Fruit fly (Drosophila melanogaster): Measurements from ENCODE around the gene CG9701.

The CG9701 gene

dm6 chr3L:16743906-16744704 is 10.8 kb downstream of the CG9701 start (continued):
- TF ChIP-seq CG9727 (GFP tag; optimal IDR thresholded peaks at IDR 0.05) (peak; percentile 63), HLH4C (GFP tag; IDR thresholded peaks at IDR 0.05; ENCODE audit: partially characterized antibody) (no peak), CG17328 (GFP tag; IDR thresholded peaks at IDR 0.05) (peak; percentile 31; the same call in 1 of the 2 replicates), hth (optimal IDR thresholded peaks at IDR 0.05) (peak; percentile 58), CG18599 (GFP tag; optimal IDR thresholded peaks at IDR 0.05) (peak; percentile 13), CG11093 (GFP tag; IDR thresholded peaks at IDR 0.05) (no peak), zen (tag; optimal IDR thresholded peaks at IDR 0.05) (peak; percentile 33), Sox100B (GFP tag; optimal IDR thresholded peaks at IDR 0.05) (peak; percentile 22), lab (GFP tag; optimal IDR thresholded peaks at IDR 0.05) (no peak), CG11723 (GFP tag; optimal IDR thresholded peaks at IDR 0.05) (no peak), HLH54F (GFP tag; optimal IDR thresholded peaks at IDR 0.05) (no peak), ken (GFP tag; IDR thresholded peaks at IDR 0.05) (no peak), zfh2 (GFP tag; optimal IDR thresholded peaks at IDR 0.05) (no peak), CkIIα-i1 (GFP tag; IDR thresholded peaks at IDR 0.05) (no peak), peb (GFP tag; IDR thresholded peaks at IDR 0.05) (no peak), Oli (tag; optimal IDR thresholded peaks at IDR 0.05) (no peak), danr (GFP tag; IDR thresholded peaks at IDR 0.05) (no peak), CG7372 (GFP tag; IDR thresholded peaks at IDR 0.05) (no peak), disco-r (GFP tag; optimal IDR thresholded peaks at IDR 0.05) (no peak), CG2199 (GFP tag; IDR thresholded peaks at IDR 0.05) (peak; percentile 59; the same call in 1 of the 3 replicates), CG12299 (tag; optimal IDR thresholded peaks at IDR 0.05) (no peak), NC2β (GFP tag; optimal IDR thresholded peaks at IDR 0.05) (no peak), CG33557 (GFP tag; optimal IDR thresholded peaks at IDR 0.05) (peak; percentile 13), eve (GFP tag; optimal IDR thresholded peaks at IDR 0.05) (peak in 1 of 2 experiments; percentile 32), sens-2 (GFP tag; IDR thresholded peaks at IDR 0.05) (no peak), ems (GFP tag; optimal IDR thresholded peaks at IDR 0.05) (no peak), schlank (tag; optimal IDR thresholded peaks at IDR 0.05) (no peak), CG17385 (GFP tag; optimal IDR thresholded peaks at IDR 0.05) (no peak), crp (GFP tag; optimal IDR thresholded peaks at IDR 0.05) (no peak), vfl (GFP tag; optimal IDR thresholded peaks at IDR 0.05) (no peak), Deaf1 (tag; optimal IDR thresholded peaks at IDR 0.05) (no peak), CG6854 (GFP tag; optimal IDR thresholded peaks at IDR 0.05) (no peak), CG14441 (GFP tag; IDR thresholded peaks at IDR 0.05) (no peak), Atf3 (GFP tag; optimal IDR thresholded peaks at IDR 0.05) (no peak), CG13894 (tag; optimal IDR thresholded peaks at IDR 0.05) (no peak)

DNA sequence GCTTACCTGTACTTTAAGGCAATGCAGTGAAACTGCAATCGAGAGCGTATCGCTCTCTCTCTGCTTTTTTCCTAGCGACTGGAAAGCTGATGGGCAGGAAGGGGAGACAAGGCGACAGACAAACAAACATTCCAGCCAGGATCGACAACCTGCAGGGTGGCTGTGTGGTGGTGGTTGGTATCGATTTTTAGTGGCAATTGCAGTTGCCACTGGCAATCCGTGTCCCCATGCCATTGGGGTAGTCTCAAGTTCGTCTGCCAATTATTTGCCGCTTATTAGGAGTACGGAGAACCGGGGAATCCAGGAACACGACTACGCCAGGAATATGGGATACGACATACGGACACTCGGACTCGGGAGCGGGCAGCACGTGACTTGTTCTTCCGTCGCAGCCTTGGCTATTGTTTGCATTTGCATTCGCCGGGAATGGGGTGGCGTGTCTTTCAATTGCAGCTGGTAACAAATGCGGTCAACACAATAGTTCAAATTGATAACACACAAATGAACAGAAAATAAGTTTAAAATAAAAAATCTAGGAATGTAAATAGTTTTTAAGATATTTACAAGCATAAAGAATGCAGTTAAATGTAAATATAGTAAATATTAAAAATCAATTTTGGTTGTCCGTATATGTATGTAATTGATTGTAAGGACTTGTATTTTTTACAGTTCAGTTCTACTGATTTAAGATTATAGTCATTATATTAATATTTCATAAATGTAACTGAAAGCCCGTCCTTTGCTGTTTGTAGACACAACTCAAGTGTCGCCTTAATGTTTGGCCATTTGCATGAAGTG is 13.4 kb downstream of the CG9701 start:
- TF ChIP-seq onecut (GFP tag; IDR thresholded peaks at IDR 0.05) (peak; percentile 95), Ssrp (tag; optimal IDR thresholded peaks at IDR 0.05) (peak; percentile 10), pros (GFP tag; optimal IDR thresholded peaks at IDR 0.05) (peak; percentile 59), D (optimal IDR thresholded peaks at IDR 0.05) (no peak), D (GFP tag; optimal IDR thresholded peaks at IDR 0.05) (peak; percentile 29), CG17361 (GFP tag; IDR thresholded peaks at IDR 0.05) (peak; percentile 31; the same call in 2 of the 3 replicates), seq (GFP tag; IDR thresholded peaks at IDR 0.05) (peak; percentile 32; the same call in 1 of the 2 replicates), CG10431 (GFP tag; optimal IDR thresholded peaks at IDR 0.05) (no peak), CG2712 (tag; optimal IDR thresholded peaks at IDR 0.05) (peak; percentile 37), CG11504 (tag; optimal IDR thresholded peaks at IDR 0.05) (peak; percentile 57), CG10267 (tag; optimal IDR thresholded peaks at IDR 0.05) (peak; percentile 59), otp (GFP tag; IDR thresholded peaks at IDR 0.05) (no peak), CG8765 (GFP tag; IDR thresholded peaks at IDR 0.05) (no peak), ab (GFP tag; optimal IDR thresholded peaks at IDR 0.05) (no peak), CG4854 (GFP tag; optimal IDR thresholded peaks at IDR 0.05) (no peak)
